Worm (Caenorhabditis elegans) whole organism, mixed stage, embryonic: ENCODE results near the gene ZK546.4.
"Not testable (repeated sequence)": the region's sequence is repeated elsewhere in the genome, so short reads cannot be mapped to it uniquely, and the experiment has no call there.

Source experiments
- ceh-39 ChIP-seq: fragments of 150-350 bp; optimal IDR thresholded peaks from 2 replicates; lab custom pipeline; 2014; ENCODE audit warnings: missing biosample characterization, missing genetic modification characterization
- nhr-237 ChIP-seq: fragments of 150-350 bp; optimal IDR thresholded peaks from 2 replicates; lab custom pipeline; 2014; ENCODE audit warnings: missing biosample characterization, missing genetic modification characterization
- nhr-76 ChIP-seq: sonication (generic microtip); optimal IDR thresholded peaks from 2 replicates; lab custom pipeline; 2017; ENCODE audit warnings: missing biosample characterization, missing genetic modification characterization
- sem-2 ChIP-seq: fragments of 200-800 bp; sonication (Bioruptor generic); optimal IDR thresholded peaks from 2 replicates; lab custom pipeline; 2018; ENCODE audit warnings: mild to moderate bottlenecking, missing genetic modification characterization, missing compliant biosample characterization
- sptf-1 ChIP-seq: sonication (generic microtip); optimal IDR thresholded peaks from 2 replicates; lab custom pipeline; 2017; ENCODE audit warnings: mild to moderate bottlenecking, missing genetic modification characterization, moderate library complexity, missing compliant biosample characterization
- unc-62 ChIP-seq: fragments of 150-350 bp; optimal IDR thresholded peaks from 2 replicates; lab custom pipeline; 2014; ENCODE audit warnings: missing biosample characterization, missing genetic modification reagents, missing genetic modification characterization
- ztf-11 ChIP-seq: fragments of 150-350 bp; optimal IDR thresholded peaks from 2 replicates; lab custom pipeline; 2014; ENCODE audit warnings: missing biosample characterization, missing genetic modification characterization

ce11 chrII:4903696-4904095 is 34.1 kb upstream of the ZK546.4 start, which contains the start of gene sgt-1:
- not testable (repeated sequence) for TF ChIP-seq unc-62 (GFP tag; lab: Kevin White, UChicago); ceh-39; nhr-237; sptf-1 (tag; lab: Kevin White, UChicago); sem-2 (GFP tag; lab: Kevin White, UChicago); nhr-76 (tag; lab: Kevin White, UChicago); ztf-11
